Fruit fly (Drosophila melanogaster): Measurements from ENCODE around the gene Pi4KIIIalpha.

- TF ChIP-seq Sin3A (optimal IDR thresholded peaks at IDR 0.05) = no peak
- no peak for TF ChIP-seq insv (optimal IDR thresholded peaks at IDR 0.05)
- TF ChIP-seq h (optimal IDR thresholded peaks at IDR 0.05) = no peak
- TF ChIP-seq psq (optimal IDR thresholded peaks at IDR 0.05) = no peak
- no peak for TF ChIP-seq ttk (optimal IDR thresholded peaks at IDR 0.05)
Observed at dm6 chrX:2593753-2594096, 30.9 kb upstream of the Pi4KIIIalpha start.
